Worm (Caenorhabditis elegans): Measurements from ENCODE around the gene lys-4.
A peak's percentile ranks its signal among the peaks of the same experiment; 100 is the strongest.

lys-4 gene

DNA sequence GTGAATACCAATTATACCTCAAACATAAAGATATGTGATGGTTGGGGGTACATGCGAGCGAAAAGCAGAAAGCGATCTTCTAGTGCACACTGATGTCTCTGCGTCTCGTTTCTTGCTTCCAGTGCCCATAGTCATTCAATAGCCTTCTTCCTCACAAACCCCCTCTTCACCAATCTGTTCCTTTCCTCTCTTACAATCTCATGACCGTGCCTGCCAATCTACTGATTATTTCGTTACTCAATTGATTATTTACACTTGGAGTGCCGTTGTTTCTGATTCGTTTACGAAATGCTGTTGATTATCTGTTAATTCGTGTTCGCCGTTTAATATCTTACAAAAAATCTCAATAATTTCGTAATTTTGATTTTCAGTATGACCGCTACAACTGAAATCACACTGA is 38.1 kb downstream of the lys-4 start:
- peak; percentile 3 for TF ChIP-seq lin-14 (GFP tag; optimal IDR thresholded peaks at IDR 0.05)
- no peak for TF ChIP-seq ceh-88 (GFP tag; IDR thresholded peaks at IDR 0.05)

DNA sequence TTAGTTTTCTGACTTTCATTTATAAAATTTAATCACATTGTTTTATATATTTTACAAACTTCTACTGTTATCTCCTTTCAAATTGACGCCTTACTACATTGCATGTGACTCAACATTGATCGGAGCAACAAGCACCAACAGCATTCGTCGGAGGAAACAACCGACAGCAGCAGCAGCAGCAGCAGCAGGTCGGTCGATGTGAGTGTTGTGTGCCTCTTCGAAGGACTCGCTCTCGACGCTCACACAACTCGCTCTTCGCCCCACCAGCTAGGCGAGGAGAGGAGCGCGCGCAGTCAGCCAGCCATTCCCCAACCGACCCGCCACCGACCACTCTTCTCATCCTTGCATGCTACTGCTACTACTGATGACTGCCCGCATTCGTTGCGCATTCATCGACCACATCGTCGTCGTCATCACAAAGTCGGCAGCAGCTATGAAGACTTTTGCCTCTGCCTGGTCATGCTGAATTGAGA is 39.0 kb downstream of the lys-4 start, which contains the start of gene F12F6.1:
TSS of gene F12F6.1 (plus strand) at position 51 of the 473 bp plus-strand sequence.
- TF ChIP-seq pag-3 (tag; optimal IDR thresholded peaks at IDR 0.05; ENCODE audit: borderline replicate concordance, insufficient read depth) (no peak), fkh-8 (tag; optimal IDR thresholded peaks at IDR 0.05) (peak; percentile 16), vab-15 (tag; optimal IDR thresholded peaks at IDR 0.05) (no peak), lin-14 (GFP tag; optimal IDR thresholded peaks at IDR 0.05) (peak; percentile 25), elt-2 (tag; optimal IDR thresholded peaks at IDR 0.05) (peak; percentile 52), sptf-1 (tag; optimal IDR thresholded peaks at IDR 0.05) (no peak), nhr-71 (tag; optimal IDR thresholded peaks at IDR 0.05) (no peak), rnt-1 (tag; optimal IDR thresholded peaks at IDR 0.05) (peak; percentile 2), elt-3 (tag; optimal IDR thresholded peaks at IDR 0.05) (no peak), nhr-28 (tag; optimal IDR thresholded peaks at IDR 0.05) (no peak), ceh-88 (GFP tag; IDR thresholded peaks at IDR 0.05) (no peak), ceh-82 (tag; optimal IDR thresholded peaks at IDR 0.05) (no peak), zag-1 (tag; optimal IDR thresholded peaks at IDR 0.05) (no peak), ceh-90 (tag; optimal IDR thresholded peaks at IDR 0.05) (no peak), dpl-1 (GFP tag; optimal IDR thresholded peaks at IDR 0.05) (no peak), nhr-237 (tag; optimal IDR thresholded peaks at IDR 0.05) (no peak)

DNA sequence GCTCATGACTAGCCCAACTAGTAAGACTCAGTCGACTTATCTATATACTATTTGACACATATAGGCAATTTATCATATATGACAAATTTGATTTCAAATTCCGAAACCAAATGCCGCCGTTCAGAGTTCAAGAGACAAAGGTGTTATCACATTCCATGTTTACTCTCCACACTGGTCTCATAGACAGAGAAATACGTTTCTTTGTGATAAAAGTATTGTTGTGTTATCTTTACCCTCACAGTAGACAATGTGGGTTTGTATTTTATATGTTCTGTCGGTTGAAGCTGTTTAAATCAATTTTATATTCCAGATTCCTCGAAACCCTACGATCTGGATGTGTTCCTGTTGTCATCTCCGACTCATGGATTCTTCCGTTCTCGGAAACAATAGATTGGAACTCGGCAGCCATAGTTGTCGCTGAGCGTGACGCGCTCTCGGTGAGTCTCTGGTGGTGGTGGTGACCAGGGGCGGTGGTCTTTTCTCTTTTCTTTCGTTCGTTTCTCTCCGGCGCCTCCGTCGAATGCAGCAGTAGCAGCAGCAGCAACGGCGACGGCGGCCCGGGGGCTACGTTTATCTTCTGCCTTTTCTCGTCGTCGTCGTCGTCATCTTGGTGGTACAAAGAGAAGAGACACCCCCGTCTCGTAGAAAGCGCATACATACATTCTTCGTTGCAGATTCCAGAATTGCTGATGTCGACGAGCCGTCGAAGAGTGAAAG is 40.4 kb downstream of the lys-4 start:
- TF ChIP-seq nhr-85 (tag) (no peak), blmp-1 (tag; optimal IDR thresholded peaks at IDR 0.05) (no peak), nhr-90 (tag; optimal IDR thresholded peaks at IDR 0.05; ENCODE audit: poor library complexity) (no peak), nhr-11 (tag; optimal IDR thresholded peaks at IDR 0.05) (no peak), aha-1 (tag; optimal IDR thresholded peaks at IDR 0.05) (no peak), lin-14 (GFP tag; optimal IDR thresholded peaks at IDR 0.05) (peak; percentile 0), Y116A8C.19 (tag; optimal IDR thresholded peaks at IDR 0.05; ENCODE audit: borderline replicate concordance) (no peak), nhr-20 (tag; optimal IDR thresholded peaks at IDR 0.05) (no peak), elt-2 (tag; optimal IDR thresholded peaks at IDR 0.05) (peak; percentile 44), efl-1 (optimal IDR thresholded peaks at IDR 0.05) (no peak), efl-1 (GFP tag; optimal IDR thresholded peaks at IDR 0.05 in 1 of 2) (peak in 1 of 2 experiments; percentile 78), egl-27 (tag; optimal IDR thresholded peaks at IDR 0.05) (no peak), ztf-11 (tag; optimal IDR thresholded peaks at IDR 0.05) (no peak), ceh-8 (GFP tag; optimal IDR thresholded peaks at IDR 0.05) (no peak), dpl-1 (GFP tag; optimal IDR thresholded peaks at IDR 0.05) (no peak), tbx-2 (tag; optimal IDR thresholded peaks at IDR 0.05) (no peak)

DNA sequence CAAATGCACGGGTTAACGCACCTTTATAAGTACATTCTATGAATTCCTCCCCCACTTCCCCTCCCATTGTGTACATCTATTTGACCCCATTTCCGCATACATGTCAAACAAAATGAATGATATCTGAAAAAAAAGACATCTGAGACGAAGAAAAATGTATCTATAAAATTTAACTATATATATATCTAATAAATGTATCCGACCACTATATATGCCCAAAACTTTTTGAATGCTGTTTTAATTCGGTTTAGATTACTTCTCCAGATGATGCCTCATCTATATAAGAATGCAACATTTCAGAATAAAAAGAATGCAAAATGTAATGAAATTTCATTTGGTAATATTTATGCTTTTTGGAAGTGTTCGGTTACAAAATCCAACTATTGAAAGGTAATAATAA is 44.5 kb downstream of the lys-4 start, which contains the start of gene rib-1:
TSS of gene rib-1 (plus strand) at position 301 of the 400 bp plus-strand sequence.
- TF ChIP-seq nhr-84 (tag; optimal IDR thresholded peaks at IDR 0.05) (no peak), fos-1 (tag; optimal IDR thresholded peaks at IDR 0.05) (no peak), dsc-1 (tag; optimal IDR thresholded peaks at IDR 0.05) (peak; percentile 60)

DNA sequence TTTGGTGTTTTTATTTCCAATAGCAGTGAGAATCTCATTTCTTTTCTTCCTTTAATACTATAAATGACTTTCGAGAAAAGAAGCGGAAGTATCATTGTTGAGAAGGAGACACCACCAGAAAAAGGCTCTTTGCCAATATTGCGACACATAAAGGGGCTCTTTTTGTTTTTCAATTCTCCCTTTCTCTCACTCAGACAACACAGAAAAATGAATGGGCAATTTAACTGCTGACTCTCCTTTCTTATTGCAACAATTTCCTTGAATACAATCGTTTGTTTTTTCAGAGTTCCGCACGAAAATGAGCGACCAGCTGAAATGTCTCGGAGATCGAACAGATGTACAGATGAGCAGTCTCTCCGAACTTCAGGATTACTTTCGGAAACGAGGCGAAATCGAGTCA is 48.6 kb downstream of the lys-4 start:
- TF ChIP-seq fkh-10 (GFP tag; optimal IDR thresholded peaks at IDR 0.05) (no peak), ets-5 (GFP tag; IDR thresholded peaks at IDR 0.05) (no peak), fkh-8 (tag; optimal IDR thresholded peaks at IDR 0.05) (no peak), lin-14 (GFP tag; optimal IDR thresholded peaks at IDR 0.05) (peak; percentile 25), nhr-19 (GFP tag; conservative IDR thresholded peaks at IDR 0.05) (no peak)

Measured in whole organism, L1 larva.